Worm (Caenorhabditis elegans) whole organism, early embryonic: ENCODE results near the gene C04E6.4.

ENCODE experiments used
- B0310.2 ChIP-seq: sonication (generic microtip); optimal IDR thresholded peaks from 2 replicates; lab custom pipeline; 2016; ENCODE audit warnings: mild to moderate bottlenecking, missing genetic modification characterization, missing compliant biosample characterization
- F13C5.2 ChIP-seq: sonication (generic microtip); optimal IDR thresholded peaks from 2 replicates; lab custom pipeline; 2017; ENCODE audit warnings: mild to moderate bottlenecking, missing genetic modification characterization, inconsistent platforms, missing compliant biosample characterization
- aly-1 ChIP-seq: sonication (generic microtip); optimal IDR thresholded peaks from 2 replicates; lab custom pipeline; 2016; ENCODE audit warnings: missing genetic modification characterization, missing compliant biosample characterization
- ama-1 ChIP-seq: fragments of 150-350 bp; optimal IDR thresholded peaks from 2 replicates; lab custom pipeline; 2014
- ceh-13 ChIP-seq: fragments of 200-800 bp; sonication (Bioruptor generic); optimal IDR thresholded peaks from 2 replicates; lab custom pipeline; 2018; ENCODE audit warnings: mild to moderate bottlenecking, missing genetic modification characterization, missing compliant biosample characterization
- ceh-36 ChIP-seq: sonication (generic microtip); optimal IDR thresholded peaks from 2 replicates; lab custom pipeline; 2016; ENCODE audit warnings: missing genetic modification characterization, inconsistent platforms, missing compliant biosample characterization
- ets-7 ChIP-seq: sonication (generic microtip); optimal IDR thresholded peaks from 2 replicates; lab custom pipeline; 2016; ENCODE audit warnings: missing genotype, missing genetic modification characterization, missing compliant biosample characterization
- flt-1 ChIP-seq: fragments of 200-800 bp; sonication (Bioruptor generic); IDR thresholded peaks from 2 replicates; pipeline ENCODE4 v1.3.6; 2022; ENCODE audit warnings: missing genetic modification characterization, missing compliant biosample characterization
- hmbx-1 ChIP-seq: sonication (generic microtip); optimal IDR thresholded peaks from 2 replicates; lab custom pipeline; 2016; ENCODE audit warnings: mild to moderate bottlenecking, missing genetic modification characterization, missing compliant biosample characterization
- hmg-4 ChIP-seq: fragments of 200-800 bp; sonication (Bioruptor generic); optimal IDR thresholded peaks from 2 replicates; lab custom pipeline; 2018; ENCODE audit warnings: mild to moderate bottlenecking, missing genetic modification characterization, missing compliant biosample characterization
- hnd-1 ChIP-seq: sonication (generic microtip); optimal IDR thresholded peaks from 2 replicates; lab custom pipeline; 2016; ENCODE audit warnings: missing genetic modification characterization, missing compliant biosample characterization
- pes-1 ChIP-seq: fragments of 200-800 bp; sonication (Bioruptor generic); IDR thresholded peaks from 2 replicates; pipeline ENCODE4 v1.3.6; 2022; ENCODE audit warnings: missing genetic modification reagents, missing genetic modification characterization, missing compliant biosample characterization
- scrt-1 ChIP-seq: fragments of 200-800 bp; sonication (Bioruptor generic); IDR thresholded peaks from 2 replicates; pipeline ENCODE4 v1.3.6; 2022; ENCODE audit warnings: missing genetic modification characterization, missing compliant biosample characterization
- sea-1 ChIP-seq: fragments of 200-800 bp; sonication (Bioruptor generic); conservative IDR thresholded peaks from 2 replicates; pipeline ENCODE4 v1.3.6; 2022; ENCODE audit warnings: missing genetic modification characterization, missing compliant biosample characterization
- tbx-11 ChIP-seq: fragments of 200-800 bp; sonication (Bioruptor generic); IDR thresholded peaks from 2 replicates; pipeline ENCODE4 v1.3.6; 2022; ENCODE audit warnings: missing genetic modification characterization, missing compliant biosample characterization
- tbx-37 ChIP-seq: fragments of 200-800 bp; sonication (Bioruptor generic); conservative IDR thresholded peaks from 2 replicates; pipeline ENCODE4 v1.3.6; 2022; ENCODE audit warnings: missing genetic modification reagents, missing genetic modification characterization, missing compliant biosample characterization
- tra-4 ChIP-seq: sonication (generic microtip); optimal IDR thresholded peaks from 2 replicates; lab custom pipeline; 2017; ENCODE audit warnings: missing genetic modification characterization, missing compliant biosample characterization

The C04E6.4 gene

DNA sequence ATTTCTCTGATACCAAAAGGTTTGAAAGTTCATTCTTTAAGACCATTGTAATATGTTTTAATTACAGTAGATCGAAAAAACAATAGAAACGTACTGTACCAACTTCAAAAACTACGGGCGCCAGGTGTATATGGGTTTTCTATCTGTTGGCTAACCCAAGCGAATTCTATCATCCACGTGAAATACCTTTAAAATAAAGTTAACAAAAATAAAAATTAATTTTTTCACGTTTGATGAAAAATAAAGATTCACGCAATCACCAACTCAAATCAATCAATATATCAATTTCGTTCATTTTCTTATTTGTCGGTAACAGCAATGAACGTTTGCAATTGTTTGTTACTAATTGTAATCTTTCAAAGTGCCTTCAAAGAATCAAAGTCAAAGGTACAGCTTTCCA is at the start of gene C04E6.4:
Gene C04E6.4 (plus strand): TSS at position 301 of the 400 bp plus-strand sequence.
- TF ChIP-seq F13C5.2 (tag; lab: Kevin White, UChicago) (no peak), hmbx-1 (tag; lab: Kevin White, UChicago) (no peak), ets-7 (tag; lab: Kevin White, UChicago) (no peak), tbx-37 (GFP tag; lab: Robert Waterston, UW) (no peak), tbx-11 (GFP tag; lab: Robert Waterston, UW) (no peak), flt-1 (GFP tag; lab: Robert Waterston, UW) (no peak), pes-1 (no peak), B0310.2 (tag; lab: Kevin White, UChicago) (no peak), ceh-36 (tag; lab: Kevin White, UChicago) (no peak), tra-4 (tag; lab: Kevin White, UChicago) (no peak)

DNA sequence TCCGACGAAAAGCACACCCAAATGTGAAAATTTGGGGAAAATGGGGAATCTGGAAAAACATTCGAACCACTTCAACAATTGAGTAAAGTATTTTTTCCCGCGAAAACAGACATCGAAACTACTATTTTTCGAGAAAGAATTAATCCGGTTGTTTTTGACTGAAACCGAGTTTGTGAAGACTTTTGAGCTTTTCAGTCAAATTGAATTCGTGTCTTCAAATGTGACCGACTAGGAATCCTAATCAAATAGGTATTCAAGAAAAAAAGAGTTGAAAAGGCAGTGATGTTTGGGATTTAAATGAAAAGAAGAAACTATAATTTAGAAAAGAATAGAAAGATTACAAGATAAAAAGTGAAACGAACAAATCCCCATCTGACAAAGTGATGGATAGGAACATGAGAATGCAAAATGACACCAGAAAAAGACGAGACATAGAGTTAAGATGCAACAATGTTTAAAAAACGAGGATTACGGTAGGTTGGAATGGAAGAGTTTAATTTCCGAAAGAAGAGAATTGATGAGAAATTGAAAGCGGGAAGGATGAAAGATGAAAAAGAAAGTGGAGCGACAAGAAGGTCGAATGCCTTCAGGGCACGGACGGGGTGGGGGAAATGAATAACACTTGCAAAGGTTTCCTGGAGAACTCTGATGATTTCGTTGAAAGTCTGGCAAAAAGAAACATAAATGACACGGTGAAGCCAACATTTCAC is 44.6 kb upstream of the C04E6.4 start, which contains the start of gene F26F12.8:
Gene F26F12.8 (minus strand): TSS at position 51 of the 710 bp plus-strand sequence.
- TF ChIP-seq hmbx-1 (tag; lab: Kevin White, UChicago) (no peak), flt-1 (GFP tag; lab: Robert Waterston, UW) (no peak), ama-1 (lab: Kevin White, UChicago) (no peak), tbx-11 (GFP tag; lab: Robert Waterston, UW) (no peak), ets-7 (tag; lab: Kevin White, UChicago) (no peak), tra-4 (tag; lab: Kevin White, UChicago) (no peak), B0310.2 (tag; lab: Kevin White, UChicago) (no peak), pes-1 (no peak), ceh-13 (GFP tag; lab: Kevin White, UChicago) (no peak), sea-1 (no peak), hmg-4 (no peak), tbx-37 (GFP tag; lab: Robert Waterston, UW) (no peak), hnd-1 (tag; lab: Kevin White, UChicago) (no peak), F13C5.2 (tag; lab: Kevin White, UChicago) (no peak), scrt-1 (GFP tag; lab: Robert Waterston, UW) (no peak), ceh-36 (tag; lab: Kevin White, UChicago) (no peak), aly-1 (tag; lab: Kevin White, UChicago) (no peak)

DNA sequence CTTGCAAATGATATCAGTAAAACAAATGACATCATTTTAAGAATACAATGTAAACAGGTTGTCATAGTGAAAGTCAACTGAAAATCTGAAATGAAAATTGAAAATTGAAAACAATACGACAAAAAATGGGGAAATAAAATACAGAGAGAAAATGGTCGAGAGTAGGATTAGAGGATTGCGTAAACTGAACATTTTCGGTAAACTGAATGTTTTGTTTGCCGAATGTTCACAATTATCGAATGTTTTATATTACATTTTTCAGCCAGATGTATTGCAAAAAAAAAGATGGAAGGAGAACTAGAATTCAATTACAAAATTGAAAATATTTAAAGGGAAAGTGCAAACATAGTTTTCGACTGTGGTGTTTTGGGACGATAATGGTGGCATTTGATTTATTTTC is 42.1 kb upstream of the C04E6.4 start, which contains the start of gene F26F12.5:
Gene F26F12.5 (minus strand): TSS at position 101 of the 400 bp plus-strand sequence.
- TF ChIP-seq aly-1 (tag; lab: Kevin White, UChicago) (no peak), hmbx-1 (tag; lab: Kevin White, UChicago) (no peak), tbx-37 (GFP tag; lab: Robert Waterston, UW) (no peak), tra-4 (tag; lab: Kevin White, UChicago) (no peak)

DNA sequence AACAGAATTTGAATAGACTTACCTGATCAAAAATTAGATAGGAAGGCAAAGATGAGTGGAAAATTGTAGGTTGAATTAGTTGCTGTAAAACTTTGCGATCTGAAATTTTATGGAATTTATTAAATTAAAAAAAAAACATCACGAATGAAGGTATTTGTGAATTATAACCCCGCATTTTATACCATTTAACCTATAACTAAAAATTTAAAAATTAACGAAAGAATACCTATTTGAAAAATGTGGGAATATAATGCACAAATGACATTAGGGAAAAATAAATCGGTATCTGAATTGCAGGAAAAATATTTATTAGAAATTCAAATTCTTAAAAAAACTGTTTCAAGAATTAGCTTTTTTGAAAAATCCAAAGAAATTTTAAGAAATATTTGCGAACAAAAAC is 38.0 kb upstream of the C04E6.4 start, which contains the start of gene F26F12.4:
Gene F26F12.4 (minus strand): TSS at position 101 of the 400 bp plus-strand sequence.
- TF ChIP-seq hmg-4 (no peak), sea-1 (no peak), hnd-1 (tag; lab: Kevin White, UChicago) (no peak), F13C5.2 (tag; lab: Kevin White, UChicago) (no peak), tra-4 (tag; lab: Kevin White, UChicago) (no peak)

DNA sequence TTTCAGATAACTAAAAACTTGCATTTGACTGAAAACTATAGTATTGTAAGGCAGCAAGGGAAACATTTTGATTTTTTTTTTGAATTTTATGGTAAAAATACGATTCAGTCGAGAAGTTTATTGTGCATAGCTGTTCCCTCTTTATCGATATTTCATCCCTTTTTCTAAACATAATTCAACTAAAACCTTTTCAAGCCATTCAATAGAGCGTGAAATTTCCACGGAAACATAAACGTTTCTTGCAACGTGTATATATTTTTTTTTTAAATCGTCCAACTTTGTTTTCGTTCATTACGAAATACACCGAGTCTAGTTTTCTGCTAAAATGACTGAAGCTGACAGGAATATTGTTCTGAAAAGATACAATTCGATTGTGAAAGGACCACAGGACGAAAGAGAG is 35.4 kb upstream of the C04E6.4 start, which contains the start of gene C02G6.2:
Gene C02G6.2 (plus strand): TSS at position 301 of the 400 bp plus-strand sequence.
- TF ChIP-seq B0310.2 (tag; lab: Kevin White, UChicago) (no peak), hnd-1 (tag; lab: Kevin White, UChicago) (no peak), tra-4 (tag; lab: Kevin White, UChicago) (no peak), aly-1 (tag; lab: Kevin White, UChicago) (no peak), tbx-11 (GFP tag; lab: Robert Waterston, UW) (no peak), ama-1 (lab: Kevin White, UChicago) (no peak), ceh-13 (GFP tag; lab: Kevin White, UChicago) (no peak), sea-1 (no peak), ceh-36 (tag; lab: Kevin White, UChicago) (no peak), flt-1 (GFP tag; lab: Robert Waterston, UW) (no peak), hmbx-1 (tag; lab: Kevin White, UChicago) (no peak)

DNA sequence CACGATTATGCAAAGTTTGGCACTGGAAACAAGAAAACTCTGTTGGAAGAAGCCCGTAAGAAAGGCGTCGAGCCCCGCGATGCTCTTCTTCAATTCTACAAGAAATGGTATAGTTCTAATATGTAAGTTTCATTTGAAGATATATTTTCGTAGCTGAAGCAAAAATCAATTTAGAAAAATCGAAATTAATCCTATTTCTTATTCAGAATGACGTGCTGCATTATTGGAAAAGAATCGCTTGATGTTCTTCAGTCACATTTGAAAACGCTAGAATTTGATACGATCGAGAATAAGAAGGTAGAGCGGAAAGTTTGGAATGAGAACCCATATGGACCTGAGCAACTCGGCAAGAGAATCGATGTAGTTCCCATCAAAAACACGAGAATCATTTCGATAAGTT is 30.2 kb upstream of the C04E6.4 start:
- TF ChIP-seq hmg-4 = no peak
- no peak for TF ChIP-seq ceh-36 (tag; lab: Kevin White, UChicago)
- no peak for TF ChIP-seq ets-7 (tag; lab: Kevin White, UChicago)
- no peak for TF ChIP-seq pes-1
- TF ChIP-seq ceh-13 (GFP tag; lab: Kevin White, UChicago) = no peak
- TF ChIP-seq hnd-1 (tag; lab: Kevin White, UChicago) = no peak
- TF ChIP-seq scrt-1 (GFP tag; lab: Robert Waterston, UW) = no peak

DNA sequence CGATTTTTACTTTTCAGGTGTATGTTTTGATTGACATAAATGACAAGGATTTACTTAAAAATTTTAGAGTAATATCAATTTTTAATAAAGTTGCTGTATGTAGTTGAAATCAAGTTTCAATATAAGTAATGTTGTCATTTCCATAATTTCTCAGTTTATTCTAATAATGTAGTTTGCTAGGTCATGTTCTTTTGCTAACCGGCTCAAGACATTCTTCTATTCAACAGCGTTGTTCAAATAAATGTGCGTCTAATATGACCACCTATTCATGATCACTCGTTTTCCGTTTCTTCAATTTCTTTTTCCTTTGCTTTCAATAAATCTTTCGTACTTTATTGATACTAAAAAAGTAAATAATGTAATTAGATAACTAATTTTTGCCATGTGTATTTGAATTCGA is 27.1 kb upstream of the C04E6.4 start, which contains the start of gene C02G6.3:
Gene C02G6.3 (plus strand): TSS at position 301 of the 400 bp plus-strand sequence.
- TF ChIP-seq pes-1 (no peak), hnd-1 (tag; lab: Kevin White, UChicago) (no peak), F13C5.2 (tag; lab: Kevin White, UChicago) (no peak), tbx-37 (GFP tag; lab: Robert Waterston, UW) (no peak), B0310.2 (tag; lab: Kevin White, UChicago) (no peak), ceh-13 (GFP tag; lab: Kevin White, UChicago) (no peak), sea-1 (no peak), ets-7 (tag; lab: Kevin White, UChicago) (no peak), tbx-11 (GFP tag; lab: Robert Waterston, UW) (no peak)
